Worm (Caenorhabditis elegans) whole organism, L4 larva: ENCODE data around the gene athp-3.

Experiments used
- D1046.2 ChIP-seq: fragments of 200-800 bp; sonication (Bioruptor generic); IDR thresholded peaks from 2 replicates; pipeline ENCODE4 v1.3.6; 2022; ENCODE audit warnings: missing genetic modification characterization, missing compliant biosample characterization
- F10B5.3 ChIP-seq: sonication (generic microtip); optimal IDR thresholded peaks from 2 replicates; lab custom pipeline; 2016; ENCODE audit warnings: mild to moderate bottlenecking, missing genetic modification characterization, missing compliant biosample characterization
- T20F7.1 ChIP-seq: fragments of 200-800 bp; sonication (Bioruptor generic); optimal IDR thresholded peaks from 2 replicates; lab custom pipeline; 2018; ENCODE audit warnings: mild to moderate bottlenecking, missing genetic modification characterization, missing compliant biosample characterization
- T26A8.4 ChIP-seq: fragments of 200-800 bp; sonication (Bioruptor generic); IDR thresholded peaks from 2 replicates; pipeline ENCODE4 v1.3.6; 2022; ENCODE audit warnings: missing genetic modification characterization, missing compliant biosample characterization
- Y48G9A.11 ChIP-seq: fragments of 200-800 bp; sonication (Bioruptor generic); IDR thresholded peaks from 2 replicates; pipeline ENCODE4 v1.3.6; 2022; ENCODE audit warnings: missing genetic modification reagents, missing genetic modification characterization, missing compliant biosample characterization
- ZK337.2 ChIP-seq: fragments of 200-800 bp; sonication (Bioruptor generic); IDR thresholded peaks from 2 replicates; pipeline ENCODE4 v1.3.6; 2022; ENCODE audit warnings: missing genetic modification reagents, missing genetic modification characterization, missing compliant biosample characterization
- ZK546.5 ChIP-seq, 2 experiments: sonication (generic microtip); optimal IDR thresholded peaks; 2 replicates each; lab custom pipeline; 2017; ENCODE audit warnings: missing biosample characterization in 2 of 2, missing genetic modification characterization in 2 of 2
- arid-1 ChIP-seq: fragments of 200-800 bp; sonication (Bioruptor generic); conservative IDR thresholded peaks from 2 replicates; pipeline ENCODE4 v1.3.6; 2022; ENCODE audit warnings: missing genetic modification reagents, missing genetic modification characterization, missing compliant biosample characterization
- ceh-44 ChIP-seq: fragments of 200-800 bp; sonication (Bioruptor generic); IDR thresholded peaks from 2 replicates; pipeline ENCODE4 v1.3.6; 2022; ENCODE audit warnings: missing genetic modification reagents, missing genetic modification characterization, missing compliant biosample characterization
- ceh-62 ChIP-seq: sonication (generic microtip); optimal IDR thresholded peaks from 2 replicates; lab custom pipeline; 2017; ENCODE audit warnings: missing biosample characterization, missing genetic modification characterization
- cey-2 ChIP-seq: sonication (generic microtip); optimal IDR thresholded peaks from 3 replicates; lab custom pipeline; 2017; ENCODE audit warnings: missing genetic modification characterization, mild to moderate bottlenecking, missing compliant biosample characterization, antibody characterized with exemption, borderline replicate concordance; ENCODE audit not compliant: insufficient read depth
- daf-16 ChIP-seq, 3 experiments: sonication (generic microtip); optimal IDR thresholded peaks; 2 replicates each; lab custom pipeline; 2016 to 2017; ENCODE audit warnings: missing genetic modification characterization in 3 of 3, missing genetic modification reagents in 3 of 3, mild to moderate bottlenecking in 2 of 3, missing compliant biosample characterization in 2 of 3, missing biosample characterization in 1 of 3, moderate library complexity in 1 of 3
- daf-19 ChIP-seq: fragments of 200-800 bp; sonication (Bioruptor generic); conservative IDR thresholded peaks from 2 replicates; pipeline ENCODE4 v1.3.6; 2022; ENCODE audit warnings: missing genetic modification characterization, missing compliant biosample characterization
- dmd-6 ChIP-seq: fragments of 200-800 bp; sonication (Bioruptor generic); IDR thresholded peaks from 2 replicates; pipeline ENCODE4 v1.3.6; 2022; ENCODE audit warnings: missing genetic modification reagents, missing genetic modification characterization, missing compliant biosample characterization
- dpl-1 ChIP-seq: fragments of 150-350 bp; optimal IDR thresholded peaks from 2 replicates; lab custom pipeline; 2014; ENCODE audit warnings: missing biosample characterization, missing genetic modification reagents, missing genetic modification characterization
- dve-1 ChIP-seq: sonication (generic microtip); optimal IDR thresholded peaks from 2 replicates; lab custom pipeline; 2017; ENCODE audit warnings: antibody characterized with exemption, mild to moderate bottlenecking, missing genetic modification characterization, missing compliant biosample characterization; ENCODE audit not compliant: insufficient read depth
- fkh-10 ChIP-seq: fragments of 150-350 bp; optimal IDR thresholded peaks from 2 replicates; lab custom pipeline; 2014; ENCODE audit warnings: missing biosample characterization, missing genetic modification reagents, missing genetic modification characterization
- fos-1 ChIP-seq: fragments of 150-350 bp; optimal IDR thresholded peaks from 2 replicates; lab custom pipeline; 2014; ENCODE audit warnings: missing biosample characterization, missing genetic modification characterization
- gei-8 ChIP-seq: fragments of 200-800 bp; sonication (Bioruptor generic); optimal IDR thresholded peaks from 2 replicates; lab custom pipeline; 2018; ENCODE audit warnings: mild to moderate bottlenecking, missing genetic modification characterization, missing compliant biosample characterization
- hif-1 ChIP-seq, 2 experiments: sonication (generic microtip); optimal IDR thresholded peaks; 2 replicates each; lab custom pipeline; 2016 to 2017; ENCODE audit warnings: missing compliant biosample characterization in 2 of 2, missing genetic modification characterization in 2 of 2, missing genetic modification reagents in 2 of 2, missing genotype in 2 of 2, mild to moderate bottlenecking in 1 of 2
- hmg-1.1 ChIP-seq: fragments of 200-800 bp; sonication (Bioruptor generic); IDR thresholded peaks from 2 replicates; pipeline ENCODE4 v1.3.6; 2022; ENCODE audit warnings: missing genetic modification reagents, missing genetic modification characterization, missing compliant biosample characterization
- jun-1 ChIP-seq: fragments of 150-350 bp; optimal IDR thresholded peaks from 2 replicates; lab custom pipeline; 2014; ENCODE audit warnings: missing biosample characterization, missing genetic modification reagents, missing genetic modification characterization
- lim-7 ChIP-seq: fragments of 200-800 bp; sonication (Bioruptor generic); IDR thresholded peaks from 2 replicates; pipeline ENCODE4 v1.3.6; 2022; ENCODE audit warnings: missing genetic modification characterization, missing compliant biosample characterization
- lin-1 ChIP-seq: fragments of 200-800 bp; sonication (Bioruptor generic); IDR thresholded peaks from 2 replicates; pipeline ENCODE4 v1.3.6; 2022; ENCODE audit warnings: missing genetic modification reagents, missing genetic modification characterization, missing compliant biosample characterization
- lin-13 ChIP-seq: fragments of 150-350 bp; optimal IDR thresholded peaks from 2 replicates; lab custom pipeline; 2014; ENCODE audit warnings: missing biosample characterization, missing genetic modification reagents, missing genetic modification characterization
- lin-15B ChIP-seq: fragments of 150-350 bp; sonication (generic microtip); optimal IDR thresholded peaks from 3 replicates; lab custom pipeline; 2014; ENCODE audit warnings: missing biosample characterization, missing genetic modification characterization
- lin-29 ChIP-seq: fragments of 200-800 bp; sonication (Bioruptor generic); IDR thresholded peaks from 2 replicates; pipeline ENCODE4 v1.3.6; 2022; ENCODE audit warnings: missing genetic modification reagents, missing genetic modification characterization, missing compliant biosample characterization
- lin-38 ChIP-seq: fragments of 200-800 bp; sonication (Bioruptor generic); IDR thresholded peaks from 2 replicates; pipeline ENCODE4 v1.3.6; 2022; ENCODE audit warnings: missing genetic modification reagents, missing genetic modification characterization, missing compliant biosample characterization
- lsy-2 ChIP-seq, 2 experiments: fragments of 150-350 bp in 1 of 2; sonication (generic microtip) in 1 of 2; optimal IDR thresholded peaks; 2 replicates each; lab custom pipeline; 2014 to 2017; ENCODE audit warnings: missing biosample characterization in 2 of 2, missing genetic modification characterization in 2 of 2
- madf-5 ChIP-seq, 2 experiments: fragments of 200-800 bp; sonication (Bioruptor generic); IDR thresholded peaks; 2 replicates each; pipeline ENCODE4 v1.3.6; 2022; ENCODE audit warnings: missing compliant biosample characterization in 2 of 2, missing genetic modification characterization in 2 of 2
- mdt-29 ChIP-seq: fragments of 200-800 bp; sonication (Bioruptor generic); IDR thresholded peaks from 2 replicates; pipeline ENCODE4 v1.3.6; 2022; ENCODE audit warnings: missing genetic modification reagents, missing genetic modification characterization, missing compliant biosample characterization
- mep-1 ChIP-seq: fragments of 150-350 bp; sonication (generic microtip); optimal IDR thresholded peaks from 3 replicates; lab custom pipeline; 2014; ENCODE audit warnings: missing biosample characterization, missing genetic modification characterization
- nhr-10 ChIP-seq: fragments of 150-350 bp; optimal IDR thresholded peaks from 2 replicates; lab custom pipeline; 2014; ENCODE audit warnings: missing biosample characterization, missing genetic modification characterization
- nhr-102 ChIP-seq: sonication (generic microtip); optimal IDR thresholded peaks from 2 replicates; lab custom pipeline; 2016; ENCODE audit warnings: mild to moderate bottlenecking, missing genetic modification characterization, moderate library complexity, missing compliant biosample characterization
- nhr-11 ChIP-seq: fragments of 150-350 bp; optimal IDR thresholded peaks from 2 replicates; lab custom pipeline; 2014; ENCODE audit warnings: missing biosample characterization, missing genetic modification characterization
- nhr-237 ChIP-seq: sonication (generic microtip); optimal IDR thresholded peaks from 2 replicates; lab custom pipeline; 2017; ENCODE audit warnings: missing biosample characterization, missing genetic modification characterization
- nhr-28 ChIP-seq: fragments of 150-350 bp; optimal IDR thresholded peaks from 2 replicates; lab custom pipeline; 2014; ENCODE audit warnings: missing biosample characterization, missing genetic modification characterization
- nhr-41 ChIP-seq: fragments of 200-800 bp; sonication (Bioruptor generic); IDR thresholded peaks from 2 replicates; pipeline ENCODE4 v1.3.6; 2022; ENCODE audit warnings: missing genetic modification reagents, missing genetic modification characterization, missing compliant biosample characterization
- nhr-42 ChIP-seq: fragments of 200-800 bp; sonication (Bioruptor generic); IDR thresholded peaks from 2 replicates; pipeline ENCODE4 v1.3.6; 2022; ENCODE audit warnings: missing genetic modification characterization, missing compliant biosample characterization
- nhr-6 ChIP-seq: fragments of 150-350 bp; optimal IDR thresholded peaks from 2 replicates; lab custom pipeline; 2014; ENCODE audit warnings: missing biosample characterization, missing genetic modification characterization
- nhr-76 ChIP-seq: fragments of 150-350 bp; optimal IDR thresholded peaks from 2 replicates; lab custom pipeline; 2014; ENCODE audit warnings: missing biosample characterization, missing genetic modification characterization
- pha-4 ChIP-seq, 2 experiments: fragments of 150-350 bp in 1 of 2; fragments of 200-800 bp in 1 of 2; sonication (Bioruptor generic) in 1 of 2; IDR thresholded peaks in 1 of 2; optimal IDR thresholded peaks in 1 of 2; 2 replicates each; pipeline versions ENCODE4 v1.3.6 to Lab custom; 2014 to 2022; ENCODE audit warnings: missing genetic modification characterization in 2 of 2, missing genetic modification reagents in 2 of 2, missing biosample characterization in 1 of 2, missing compliant biosample characterization in 1 of 2
- set-16 ChIP-seq: fragments of 200-800 bp; sonication (Bioruptor generic); IDR thresholded peaks from 2 replicates; pipeline ENCODE4 v1.3.6; 2022; ENCODE audit warnings: missing genetic modification reagents, missing genetic modification characterization, missing compliant biosample characterization
- snpc-1.2 ChIP-seq: fragments of 200-800 bp; sonication (Bioruptor generic); IDR thresholded peaks from 2 replicates; pipeline ENCODE4 v1.3.6; 2022; ENCODE audit warnings: missing genetic modification reagents, missing genetic modification characterization, missing compliant biosample characterization
- tag-97 ChIP-seq: fragments of 200-800 bp; sonication (Bioruptor generic); IDR thresholded peaks from 2 replicates; pipeline ENCODE4 v1.3.6; 2022; ENCODE audit warnings: missing genetic modification characterization, missing compliant biosample characterization
- unc-130 ChIP-seq: sonication (generic microtip); optimal IDR thresholded peaks from 2 replicates; lab custom pipeline; 2016; ENCODE audit warnings: missing genetic modification reagents, missing genetic modification characterization, missing compliant biosample characterization
- zag-1 ChIP-seq: fragments of 150-350 bp; optimal IDR thresholded peaks from 2 replicates; lab custom pipeline; 2014; ENCODE audit warnings: missing biosample characterization, missing genetic modification characterization
- zfp-2 ChIP-seq: sonication (generic microtip); optimal IDR thresholded peaks from 2 replicates; lab custom pipeline; 2016; ENCODE audit warnings: mild to moderate bottlenecking, missing genetic modification characterization, missing compliant biosample characterization
- zip-2 ChIP-seq: fragments of 150-350 bp; optimal IDR thresholded peaks from 2 replicates; lab custom pipeline; 2014; ENCODE audit warnings: missing biosample characterization, missing genetic modification characterization

The athp-3 gene

DNA sequence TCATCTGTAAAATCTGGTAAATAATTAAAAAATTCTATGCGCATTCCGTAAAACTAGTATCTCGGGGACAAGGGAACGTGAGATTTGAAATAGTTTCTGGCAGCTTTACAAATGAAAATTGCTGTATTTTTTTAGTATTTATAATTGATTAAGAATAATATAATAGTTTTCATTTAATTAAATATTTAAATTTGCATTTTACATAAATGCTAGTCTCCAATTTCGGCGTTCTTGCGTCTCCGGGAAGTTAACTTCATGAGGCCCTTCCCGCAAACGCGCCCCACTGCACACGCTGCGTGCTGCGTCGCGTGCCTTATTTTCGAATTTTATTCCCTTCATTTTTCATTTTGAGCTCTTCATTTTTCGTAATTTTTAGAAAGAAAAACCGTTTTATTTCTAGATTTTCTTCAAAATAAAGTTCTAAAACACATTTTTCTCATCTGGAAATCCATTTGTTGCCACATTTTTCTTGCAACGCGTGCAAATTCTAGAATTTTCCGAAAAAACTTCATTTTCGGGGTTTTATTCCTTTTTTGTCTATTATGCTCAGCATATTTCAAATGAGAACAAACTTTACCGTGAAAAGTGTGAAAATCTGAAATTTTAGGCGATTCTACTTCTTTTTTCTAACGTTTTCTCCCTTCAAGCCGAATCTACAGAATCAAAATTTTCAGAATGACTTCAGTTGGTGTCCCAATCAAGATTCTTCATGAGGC is 39.4 kb upstream of the athp-3 start, which contains the start of the genes snx-13 and snr-1:
Gene snx-13 (minus strand): TSS at position 55 of the 716 bp plus-strand sequence.
Gene snr-1 (plus strand): TSS at position 666 of the 716 bp plus-strand sequence.
- TF ChIP-seq lin-15B (tag; lab: Kevin White, UChicago) (no peak), nhr-102 (peak; percentile 38), T26A8.4 (GFP tag; lab: Robert Waterston, UW) (no peak), dve-1 (tag; lab: Kevin White, UChicago) (peak; percentile 48), daf-19 (GFP tag; lab: Robert Waterston, UW) (no peak), nhr-28 (peak; percentile 44), unc-130 (GFP tag; lab: Kevin White, UChicago) (peak; percentile 90), Y48G9A.11 (GFP tag; lab: Robert Waterston, UW) (peak; percentile 64), nhr-11 (tag; lab: Kevin White, UChicago) (peak; percentile 17), lim-7 (no peak), fos-1 (tag; lab: Kevin White, UChicago) (no peak), nhr-41 (no peak), zfp-2 (tag; lab: Kevin White, UChicago) (peak; percentile 62), lin-13 (GFP tag; lab: Kevin White, UChicago) (peak; percentile 50), arid-1 (GFP tag; lab: Robert Waterston, UW) (peak; percentile 61; the same call in 1 of the 2 replicates), hmg-1.1 (GFP tag; lab: Robert Waterston, UW) (peak; percentile 75), pha-4 (GFP tag; IDR thresholded peaks at IDR 0.05; lab: Robert Waterston, UW) (peak; percentile 60; the same call in 1 of the 2 replicates), pha-4 (tag; optimal IDR thresholded peaks at IDR 0.05; lab: Kevin White, UChicago) (no peak), nhr-42 (GFP tag; lab: Robert Waterston, UW) (no peak), madf-5 (GFP tag; IDR thresholded peaks at IDR 0.05; lab: Robert Waterston, UW) (0 out of 4 replicates have a peak, but pooled peaks of 1 of the 2 experiments have one; percentile 62), ZK337.2 (peak; percentile 74; the same call in 1 of the 2 replicates), lin-38 (GFP tag; lab: Robert Waterston, UW) (peak; percentile 98), ceh-62 (tag; lab: Kevin White, UChicago) (no peak), dmd-6 (GFP tag; lab: Robert Waterston, UW) (peak; percentile 49), ceh-44 (GFP tag; lab: Robert Waterston, UW) (peak; percentile 84), hif-1 (tag; optimal IDR thresholded peaks at IDR 0.05; lab: Kevin White, UChicago) (peak in 1 of 2 experiments; percentile 95), ZK546.5 (tag; optimal IDR thresholded peaks at IDR 0.05; lab: Kevin White, UChicago) (no peak), tag-97 (GFP tag; lab: Robert Waterston, UW) (no peak), D1046.2 (GFP tag; lab: Robert Waterston, UW) (peak; percentile 79; the same call in 1 of the 2 replicates), F10B5.3 (tag; lab: Kevin White, UChicago) (no peak), daf-16 (GFP tag; optimal IDR thresholded peaks at IDR 0.05; lab: Kevin White, UChicago) (peak in 1 of 2 experiments; percentile 30), daf-16 (tag; optimal IDR thresholded peaks at IDR 0.05; lab: Kevin White, UChicago) (peak; percentile 39), fkh-10 (GFP tag; lab: Kevin White, UChicago) (peak; percentile 86), nhr-10 (tag; lab: Kevin White, UChicago) (no peak), jun-1 (tag; lab: Kevin White, UChicago) (no peak), set-16 (0 out of 2 replicates have a peak, but pooled peaks have one; percentile 13), snpc-1.2 (peak; percentile 81), cey-2 (tag; lab: Kevin White, UChicago) (no peak), nhr-6 (no peak), zip-2 (tag; lab: Kevin White, UChicago) (no peak), T20F7.1 (peak; percentile 78), dpl-1 (GFP tag; lab: Kevin White, UChicago) (peak; percentile 69), nhr-237 (tag; lab: Kevin White, UChicago) (no peak), mdt-29 (GFP tag; lab: Robert Waterston, UW) (no peak), zag-1 (no peak), gei-8 (no peak), lin-1 (GFP tag; lab: Robert Waterston, UW) (no peak), lsy-2 (tag; optimal IDR thresholded peaks at IDR 0.05; lab: Kevin White, UChicago) (peak; percentile 35 to 82), nhr-76 (tag; lab: Kevin White, UChicago) (no peak), lin-29 (GFP tag; lab: Robert Waterston, UW) (no peak), mep-1 (tag; lab: Kevin White, UChicago) (peak; percentile 82)
